Fruit fly (Drosophila melanogaster) whole organism, wandering third instar larva: ENCODE data around the gene CtsL4.

ENCODE experiments used
- CG32264 ChIP-seq: fragments of 200-800 bp; sonication (Bioruptor generic); optimal IDR thresholded peaks from 2 replicates; lab custom pipeline; 2016; ENCODE audit warnings: missing biosample characterization, missing genetic modification characterization
- CrebA ChIP-seq: fragments of 200-800 bp; sonication (Bioruptor generic); optimal IDR thresholded peaks from 2 replicates; lab custom pipeline; 2016; ENCODE audit warnings: missing biosample characterization, mild to moderate bottlenecking, missing genetic modification characterization, borderline replicate concordance
- Dif ChIP-seq: fragments of 200-275, 200-300 bp; sonication (Bioruptor generic); optimal IDR thresholded peaks from 2 replicates; lab custom pipeline; 2018; ENCODE audit warnings: missing biosample characterization, missing genetic modification characterization; ENCODE audit not compliant: partially characterized antibody
- GATAd ChIP-seq: sonication (Bioruptor generic); optimal IDR thresholded peaks from 2 replicates; lab custom pipeline; 2016; ENCODE audit warnings: missing biosample characterization, missing genetic modification characterization
- OdsH ChIP-seq: fragments of 200-800 bp; sonication (Bioruptor generic); optimal IDR thresholded peaks from 2 replicates; lab custom pipeline; 2016; ENCODE audit warnings: missing biosample characterization, mild to moderate bottlenecking, missing genetic modification characterization
- Rel ChIP-seq, 2 experiments: fragments of 200-800 bp; sonication (Bioruptor generic) in 1 of 2; optimal IDR thresholded peaks; 2 replicates in 1 of 2; 3 replicates in 1 of 2; lab custom pipeline; 2016 to 2019; ENCODE audit warnings: mild to moderate bottlenecking in 2 of 2, missing biosample characterization in 2 of 2, missing genetic modification characterization in 2 of 2, moderate library complexity in 1 of 2
- Sp1 ChIP-seq: fragments of 200-800 bp; sonication (Bioruptor generic); optimal IDR thresholded peaks from 3 replicates; lab custom pipeline; 2019; ENCODE audit warnings: missing biosample characterization, mild to moderate bottlenecking, missing genetic modification characterization, moderate library complexity
- br ChIP-seq: fragments of 200-800 bp; sonication (Bioruptor generic); optimal IDR thresholded peaks from 2 replicates; lab custom pipeline; 2016; ENCODE audit warnings: missing biosample characterization, missing genetic modification characterization
- ey ChIP-seq: fragments of 200-800 bp; sonication (Bioruptor generic); optimal IDR thresholded peaks from 2 replicates; lab custom pipeline; 2016; ENCODE audit warnings: missing biosample characterization, missing genetic modification characterization
- foxo ChIP-seq, 2 experiments: fragments of 200-800 bp; sonication (Bioruptor generic); optimal IDR thresholded peaks; 2 replicates in 1 of 2; 3 replicates in 1 of 2; lab custom pipeline; 2016 to 2017; ENCODE audit warnings: missing biosample characterization in 2 of 2, missing genetic modification characterization in 2 of 2
- fru ChIP-seq: fragments of 200-800 bp; sonication (Bioruptor generic); optimal IDR thresholded peaks from 3 replicates; lab custom pipeline; 2016; ENCODE audit warnings: missing biosample characterization, mild to moderate bottlenecking, missing genetic modification characterization
- psq ChIP-seq: fragments of 200-800 bp; sonication (Bioruptor generic); optimal IDR thresholded peaks from 3 replicates; lab custom pipeline; 2017; ENCODE audit warnings: missing biosample characterization, mild to moderate bottlenecking, missing genetic modification characterization, moderate library complexity
- sage ChIP-seq: fragments of 200-800 bp; sonication (Bioruptor generic); optimal IDR thresholded peaks from 2 replicates; lab custom pipeline; 2016; ENCODE audit warnings: missing biosample characterization, mild to moderate bottlenecking, missing genetic modification characterization
- woc ChIP-seq: sonication (Bioruptor generic); optimal IDR thresholded peaks from 2 replicates; lab custom pipeline; 2016; ENCODE audit warnings: missing biosample characterization, mild to moderate bottlenecking, missing genetic modification characterization

- TF ChIP-seq psq (GFP tag; lab: Kevin White, UChicago) (no peak), sage (GFP tag; lab: Kevin White, UChicago) (no peak), woc (GFP tag; lab: Kevin White, UChicago) (no peak), fru (GFP tag; lab: Kevin White, UChicago) (no peak), CG32264 (no peak), Dif (no peak), ey (GFP tag; lab: Kevin White, UChicago) (no peak), OdsH (GFP tag; lab: Kevin White, UChicago) (no peak), foxo (GFP tag; optimal IDR thresholded peaks at IDR 0.05; lab: Kevin White, UChicago) (no peak), CrebA (no peak), GATAd (GFP tag; lab: Kevin White, UChicago) (no peak), br (GFP tag; lab: Kevin White, UChicago) (no peak), Rel (GFP tag; optimal IDR thresholded peaks at IDR 0.05; lab: Kevin White, UChicago) (no peak), Rel (tag; optimal IDR thresholded peaks at IDR 0.05; lab: Kevin White, UChicago) (no peak), Sp1 (GFP tag; lab: Kevin White, UChicago) (no peak)
Observed at dm6 chr2L:10396877-10397587, 40.6 kb upstream of the CtsL4 start.
